Worm (Caenorhabditis elegans) whole organism, L2 larva: ENCODE results near the gene rol-8.

Experiments used
- F13H6.1 ChIP-seq: sonication (generic microtip); optimal IDR thresholded peaks from 2 replicates; lab custom pipeline; 2016; ENCODE audit warnings: missing genetic modification characterization, missing compliant biosample characterization
- R02D3.7 ChIP-seq: fragments of 150-350 bp; optimal IDR thresholded peaks from 2 replicates; lab custom pipeline; 2014; ENCODE audit warnings: missing biosample characterization, missing genetic modification characterization
- ZK546.5 ChIP-seq: sonication (generic microtip); optimal IDR thresholded peaks from 2 replicates; lab custom pipeline; 2017; ENCODE audit warnings: missing biosample characterization, missing genetic modification characterization
- alr-1 ChIP-seq: fragments of 150-350 bp; optimal IDR thresholded peaks from 2 replicates; lab custom pipeline; 2014; ENCODE audit warnings: missing biosample characterization, missing genetic modification characterization
- aly-2 ChIP-seq: fragments of 150-350 bp; optimal IDR thresholded peaks from 2 replicates; lab custom pipeline; 2014; ENCODE audit warnings: missing biosample characterization, missing genetic modification characterization
- ama-1 ChIP-seq: fragments of 150-350 bp; optimal IDR thresholded peaks from 2 replicates; lab custom pipeline; 2018; ENCODE audit warnings: inconsistent platforms
- blmp-1 ChIP-seq: sonication (generic microtip); optimal IDR thresholded peaks from 2 replicates; lab custom pipeline; 2017; ENCODE audit warnings: missing genetic modification characterization, mild to moderate bottlenecking, missing compliant biosample characterization, antibody characterized with exemption, moderate library complexity; ENCODE audit not compliant: insufficient read depth
- dmd-4 ChIP-seq: sonication (generic microtip); optimal IDR thresholded peaks from 2 replicates; lab custom pipeline; 2017; ENCODE audit warnings: missing biosample characterization, missing genetic modification characterization
- fos-1 ChIP-seq: fragments of 150-350 bp; optimal IDR thresholded peaks from 2 replicates; lab custom pipeline; 2014; ENCODE audit warnings: missing biosample characterization, missing genetic modification characterization
- gmeb-1 ChIP-seq: fragments of 150-350 bp; optimal IDR thresholded peaks from 2 replicates; lab custom pipeline; 2014; ENCODE audit warnings: missing biosample characterization, missing genetic modification characterization
- lin-11 ChIP-seq: fragments of 150-350 bp; sonication (generic microtip); optimal IDR thresholded peaks from 2 replicates; lab custom pipeline; 2014; ENCODE audit warnings: missing biosample characterization, missing genetic modification characterization, inconsistent platforms, mixed read lengths
- lin-13 ChIP-seq: fragments of 150-350 bp; optimal IDR thresholded peaks from 2 replicates; lab custom pipeline; 2014; ENCODE audit warnings: missing biosample characterization, missing genetic modification reagents, missing genetic modification characterization
- mdl-1 ChIP-seq, 2 experiments: fragments of 150-350 bp in 1 of 2; sonication (generic microtip) in 1 of 2; optimal IDR thresholded peaks; 2 replicates each; lab custom pipeline; 2017; ENCODE audit warnings: missing biosample characterization in 2 of 2, missing genetic modification characterization in 2 of 2
- nhr-10 ChIP-seq: sonication (generic microtip); optimal IDR thresholded peaks from 2 replicates; lab custom pipeline; 2017; ENCODE audit warnings: missing biosample characterization, missing genetic modification characterization
- nhr-11 ChIP-seq: fragments of 150-350 bp; optimal IDR thresholded peaks from 2 replicates; lab custom pipeline; 2014; ENCODE audit warnings: missing biosample characterization, missing genetic modification characterization
- nhr-12 ChIP-seq: fragments of 150-350 bp; optimal IDR thresholded peaks from 2 replicates; lab custom pipeline; 2014; ENCODE audit warnings: missing biosample characterization, missing genetic modification characterization
- nhr-21 ChIP-seq: fragments of 150-350 bp; optimal IDR thresholded peaks from 2 replicates; lab custom pipeline; 2014; ENCODE audit warnings: missing biosample characterization, missing genetic modification characterization
- nhr-23 ChIP-seq: fragments of 150-350 bp; optimal IDR thresholded peaks from 2 replicates; lab custom pipeline; 2014; ENCODE audit warnings: missing biosample characterization, missing genetic modification reagents, missing genetic modification characterization
- nhr-25 ChIP-seq: fragments of 150-350 bp; sonication (generic microtip); optimal IDR thresholded peaks from 3 replicates; lab custom pipeline; 2014; ENCODE audit warnings: missing biosample characterization, missing genetic modification characterization
- nhr-6 ChIP-seq: fragments of 150-350 bp; optimal IDR thresholded peaks from 2 replicates; lab custom pipeline; 2014; ENCODE audit warnings: missing biosample characterization, missing genetic modification characterization
- nhr-77 ChIP-seq: fragments of 150-350 bp; optimal IDR thresholded peaks from 2 replicates; lab custom pipeline; 2014; ENCODE audit warnings: missing biosample characterization, missing genetic modification characterization
- peb-1 ChIP-seq: fragments of 150-350 bp; optimal IDR thresholded peaks from 2 replicates; lab custom pipeline; 2014; ENCODE audit warnings: missing biosample characterization, missing genetic modification characterization
- sem-4 ChIP-seq: fragments of 150-350 bp; optimal IDR thresholded peaks from 2 replicates; lab custom pipeline; 2014; ENCODE audit warnings: missing biosample characterization, missing genetic modification reagents, missing genetic modification characterization
- sma-3 ChIP-seq: sonication (generic microtip); optimal IDR thresholded peaks from 2 replicates; lab custom pipeline; 2016; ENCODE audit warnings: missing genetic modification reagents, missing genetic modification characterization, missing compliant biosample characterization
- sma-9 ChIP-seq, 2 experiments: fragments of 150-350 bp in 1 of 2; sonication (generic microtip) in 1 of 2; optimal IDR thresholded peaks; 2 replicates each; lab custom pipeline; 2014 to 2016; ENCODE audit warnings: missing genetic modification characterization in 2 of 2, mild to moderate bottlenecking in 1 of 2, missing biosample characterization in 1 of 2, missing compliant biosample characterization in 1 of 2, missing genetic modification reagents in 1 of 2, moderate library complexity in 1 of 2
- snpc-4 ChIP-seq: fragments of 150-350 bp; optimal IDR thresholded peaks from 2 replicates; lab custom pipeline; 2014; ENCODE audit warnings: missing biosample characterization, missing genetic modification characterization
- unc-39 ChIP-seq: fragments of 150-350 bp; optimal IDR thresholded peaks from 2 replicates; lab custom pipeline; 2014; ENCODE audit warnings: missing biosample characterization, missing genetic modification characterization
- unc-55 ChIP-seq: fragments of 150-350 bp; sonication (generic microtip); optimal IDR thresholded peaks from 3 replicates; lab custom pipeline; 2014; ENCODE audit warnings: missing biosample characterization, missing genetic modification reagents, missing genetic modification characterization
- unc-62 ChIP-seq: fragments of 150-350 bp; optimal IDR thresholded peaks from 2 replicates; lab custom pipeline; 2014; ENCODE audit warnings: missing biosample characterization, missing genetic modification reagents, missing genetic modification characterization
- ztf-1 ChIP-seq: fragments of 200-800 bp; sonication (Bioruptor generic); conservative IDR thresholded peaks from 2 replicates; pipeline ENCODE4 v1.3.6; 2022; ENCODE audit warnings: missing genetic modification characterization, missing compliant biosample characterization
- ztf-11 ChIP-seq: sonication (generic microtip); optimal IDR thresholded peaks from 2 replicates; lab custom pipeline; 2017; ENCODE audit warnings: missing biosample characterization, missing genetic modification characterization

The rol-8 gene

DNA sequence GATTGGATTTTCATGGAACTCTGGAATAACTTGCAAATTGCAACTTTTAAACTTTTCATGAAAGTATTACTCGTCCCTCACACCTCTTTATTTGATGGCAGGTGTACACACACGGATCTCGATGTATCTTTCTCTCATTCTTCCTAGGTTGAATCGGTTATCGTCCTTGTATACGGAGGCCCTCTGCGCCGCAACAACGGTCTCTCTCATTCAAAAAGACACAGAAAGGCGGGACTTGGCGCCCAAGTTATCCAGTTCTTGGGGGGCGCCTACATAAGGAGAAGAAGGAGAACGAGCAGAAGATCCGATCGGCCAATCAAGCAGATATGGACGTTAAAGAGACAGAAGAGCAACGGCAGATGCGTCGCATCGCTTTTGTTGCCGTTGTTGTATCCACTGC, at the start of gene rol-8:
TSS of gene rol-8 (plus strand) at position 301 of the 400 bp plus-strand sequence.
- no peak for TF ChIP-seq nhr-77 (tag; lab: Kevin White, UChicago)
- no peak for TF ChIP-seq alr-1 (tag; lab: Kevin White, UChicago)
- no peak for TF ChIP-seq ztf-1 (GFP tag; lab: Robert Waterston, UW)
- no peak for TF ChIP-seq ama-1 (lab: Kevin White, UChicago)
- no peak for TF ChIP-seq lin-13 (GFP tag; lab: Kevin White, UChicago)

- TF ChIP-seq unc-55 (GFP tag; lab: Kevin White, UChicago), result no peak
- no peak for TF ChIP-seq gmeb-1 (tag; lab: Kevin White, UChicago)
- no peak for TF ChIP-seq lin-11 (tag; lab: Kevin White, UChicago)
- no peak for TF ChIP-seq ZK546.5 (tag; lab: Kevin White, UChicago)
- no peak for TF ChIP-seq sem-4 (tag; lab: Kevin White, UChicago)
- no peak for TF ChIP-seq sma-9 (GFP tag; optimal IDR thresholded peaks at IDR 0.05; lab: Kevin White, UChicago)
- TF ChIP-seq sma-9 (tag; optimal IDR thresholded peaks at IDR 0.05; lab: Kevin White, UChicago), result no peak
- no peak for TF ChIP-seq fos-1
- TF ChIP-seq, all 48 proteins: peak for 0
Observed at ce11 chrII:7494155-7494554, 49.8 kb upstream of the rol-8 start, which contains the start of gene R10H1.1. TSS of gene R10H1.1 (plus strand) at chrII:7494455.

ce11 chrII:7496070-7496469, 47.8 kb upstream of the rol-8 start, which contains the start of gene spi-1:
TSS of gene spi-1 (plus strand) at chrII:7496247.
- TF ChIP-seq blmp-1 (tag; lab: Kevin White, UChicago) (peak; percentile 67), dmd-4 (no peak)

ce11 chrII:7499390-7499789, 44.5 kb upstream of the rol-8 start, which contains the start of gene srab-14:
TSS of gene srab-14 (minus strand) at chrII:7499490.
- no peak for TF ChIP-seq alr-1 (tag; lab: Kevin White, UChicago)
- no peak for TF ChIP-seq mdl-1 (tag; optimal IDR thresholded peaks at IDR 0.05; lab: Kevin White, UChicago)
- no peak for TF ChIP-seq nhr-77 (tag; lab: Kevin White, UChicago)
- no peak for TF ChIP-seq ztf-11 (tag; lab: Kevin White, UChicago)
- no peak for TF ChIP-seq aly-2
- no peak for TF ChIP-seq dmd-4
- TF ChIP-seq unc-55 (GFP tag; lab: Kevin White, UChicago), result no peak
- no peak for TF ChIP-seq nhr-12 (tag; lab: Kevin White, UChicago)
- no peak for TF ChIP-seq unc-62 (GFP tag; lab: Kevin White, UChicago)
- TF ChIP-seq nhr-6, result no peak
- TF ChIP-seq peb-1 (tag; lab: Kevin White, UChicago), result no peak

DNA sequence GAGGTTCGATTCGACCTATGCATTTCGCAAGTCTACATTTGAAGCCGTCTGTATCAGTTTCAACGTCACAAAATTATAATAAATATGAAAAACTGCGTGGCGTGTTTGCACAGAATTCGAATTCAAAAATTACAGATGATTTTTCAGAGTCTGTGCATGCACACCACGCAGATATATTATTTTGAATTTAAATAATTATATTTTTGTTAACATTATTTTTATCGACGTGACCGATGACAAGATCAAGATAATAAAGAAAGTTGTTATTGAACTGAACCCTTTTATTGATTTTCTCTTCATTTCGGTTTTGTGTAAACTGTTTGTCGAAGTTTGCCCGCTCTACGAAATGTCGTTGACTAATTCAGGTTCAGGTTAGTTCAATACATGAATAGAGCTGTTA, 38.9 kb upstream of the rol-8 start, which contains the start of gene C28F5.1:
TSS of gene C28F5.1 (plus strand) at position 301 of the 400 bp plus-strand sequence.
- no peak for TF ChIP-seq nhr-25 (tag; lab: Kevin White, UChicago)
- no peak for TF ChIP-seq nhr-10
- TF ChIP-seq blmp-1 (tag; lab: Kevin White, UChicago), result no peak
- TF ChIP-seq nhr-11 (tag; lab: Kevin White, UChicago), result no peak
- no peak for TF ChIP-seq sem-4 (tag; lab: Kevin White, UChicago)
- TF ChIP-seq nhr-23 (tag; lab: Kevin White, UChicago), result no peak
- TF ChIP-seq R02D3.7 (tag; lab: Kevin White, UChicago), result no peak
- TF ChIP-seq nhr-12 (tag; lab: Kevin White, UChicago), result no peak
- TF ChIP-seq snpc-4 (tag; lab: Kevin White, UChicago), result no peak
- TF ChIP-seq unc-55 (GFP tag; lab: Kevin White, UChicago), result no peak
- no peak for TF ChIP-seq sma-3

DNA sequence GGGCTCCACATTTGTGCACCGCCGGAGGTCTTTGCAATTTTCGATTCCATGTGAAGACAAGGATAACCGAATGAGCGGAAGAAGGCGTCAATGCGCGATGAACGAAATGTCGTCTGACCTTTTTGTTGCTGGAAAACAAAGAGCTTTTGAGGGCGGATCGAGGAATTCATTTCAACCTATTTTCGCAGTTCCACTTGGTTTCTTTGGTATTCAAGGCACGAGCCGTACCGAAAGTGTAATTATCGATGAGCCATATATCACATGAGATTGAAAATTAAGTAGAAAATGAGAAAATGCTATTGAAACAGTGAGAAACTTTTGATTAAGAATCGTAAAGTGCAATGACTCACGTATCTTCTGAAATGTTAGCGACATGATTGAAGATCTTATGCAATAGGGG, 24.7 kb upstream of the rol-8 start, which contains the start of gene glb-9:
TSS of gene glb-9 (minus strand) at position 101 of the 400 bp plus-strand sequence.
- TF ChIP-seq blmp-1 (tag; lab: Kevin White, UChicago) (no peak), unc-39 (tag; lab: Kevin White, UChicago) (no peak), F13H6.1 (tag; lab: Kevin White, UChicago) (no peak), nhr-21 (tag; lab: Kevin White, UChicago) (no peak), ZK546.5 (tag; lab: Kevin White, UChicago) (no peak), nhr-12 (tag; lab: Kevin White, UChicago) (no peak)
